Worm (Caenorhabditis elegans) whole organism, L4 larva: ENCODE data around the gene smoc-1.

Source experiments
- R02D3.7 ChIP-seq: fragments of 150-350 bp; sonication (generic microtip); optimal IDR thresholded peaks from 3 replicates; lab custom pipeline; 2014; ENCODE audit warnings: missing biosample characterization, missing genetic modification characterization
- ZK546.5 ChIP-seq, 2 experiments: sonication (generic microtip); optimal IDR thresholded peaks; 2 replicates each; lab custom pipeline; 2017; ENCODE audit warnings: missing biosample characterization in 2 of 2, missing genetic modification characterization in 2 of 2
- arid-1 ChIP-seq: fragments of 200-800 bp; sonication (Bioruptor generic); conservative IDR thresholded peaks from 2 replicates; pipeline ENCODE4 v1.3.6; 2022; ENCODE audit warnings: missing genetic modification reagents, missing genetic modification characterization, missing compliant biosample characterization
- ceh-20 ChIP-seq: fragments of 200-800 bp; sonication (Bioruptor generic); IDR thresholded peaks from 2 replicates; pipeline ENCODE4 v1.3.6; 2022; ENCODE audit warnings: missing genetic modification reagents, missing genetic modification characterization, missing compliant biosample characterization
- ces-1 ChIP-seq: fragments of 150-350 bp; sonication (generic microtip); optimal IDR thresholded peaks from 4 replicates; lab custom pipeline; 2014; ENCODE audit warnings: missing biosample characterization, missing genetic modification reagents, missing genetic modification characterization
- dmd-6 ChIP-seq: fragments of 200-800 bp; sonication (Bioruptor generic); IDR thresholded peaks from 2 replicates; pipeline ENCODE4 v1.3.6; 2022; ENCODE audit warnings: missing genetic modification reagents, missing genetic modification characterization, missing compliant biosample characterization
- lin-15B ChIP-seq: fragments of 150-350 bp; sonication (generic microtip); optimal IDR thresholded peaks from 3 replicates; lab custom pipeline; 2014; ENCODE audit warnings: missing biosample characterization, missing genetic modification characterization
- lin-39 ChIP-seq: fragments of 150-350 bp; optimal IDR thresholded peaks from 2 replicates; lab custom pipeline; 2014; ENCODE audit warnings: missing biosample characterization, missing genetic modification reagents, missing genetic modification characterization
- nhr-25 ChIP-seq: sonication (generic microtip); optimal IDR thresholded peaks from 2 replicates; lab custom pipeline; 2017; ENCODE audit warnings: missing genetic modification characterization, mild to moderate bottlenecking, missing compliant biosample characterization, antibody characterized with exemption, moderate library complexity, borderline replicate concordance; ENCODE audit not compliant: insufficient read depth
- nhr-48 ChIP-seq: sonication (generic microtip); optimal IDR thresholded peaks from 2 replicates; lab custom pipeline; 2016; ENCODE audit warnings: mild to moderate bottlenecking, missing genetic modification characterization, missing compliant biosample characterization
- nhr-77 ChIP-seq: fragments of 150-350 bp; optimal IDR thresholded peaks from 2 replicates; lab custom pipeline; 2014; ENCODE audit warnings: missing biosample characterization, missing genetic modification characterization
- pha-4 ChIP-seq, 2 experiments: fragments of 150-350 bp in 1 of 2; fragments of 200-800 bp in 1 of 2; sonication (Bioruptor generic) in 1 of 2; IDR thresholded peaks in 1 of 2; optimal IDR thresholded peaks in 1 of 2; 2 replicates each; pipeline versions ENCODE4 v1.3.6 to Lab custom; 2014 to 2022; ENCODE audit warnings: missing genetic modification characterization in 2 of 2, missing genetic modification reagents in 2 of 2, missing biosample characterization in 1 of 2, missing compliant biosample characterization in 1 of 2
- pqm-1 ChIP-seq: sonication (generic microtip); optimal IDR thresholded peaks from 2 replicates; lab custom pipeline; 2017; ENCODE audit warnings: missing biosample characterization, missing genetic modification characterization
- zfp-2 ChIP-seq: sonication (generic microtip); optimal IDR thresholded peaks from 2 replicates; lab custom pipeline; 2016; ENCODE audit warnings: mild to moderate bottlenecking, missing genetic modification characterization, missing compliant biosample characterization

- TF ChIP-seq R02D3.7 (tag; lab: Kevin White, UChicago) (no peak), nhr-48 (no peak), pqm-1 (tag; lab: Kevin White, UChicago) (no peak), nhr-25 (no peak), ZK546.5 (tag; optimal IDR thresholded peaks at IDR 0.05; lab: Kevin White, UChicago) (no peak), ces-1 (GFP tag; lab: Kevin White, UChicago) (no peak), zfp-2 (tag; lab: Kevin White, UChicago) (no peak), pha-4 (GFP tag; IDR thresholded peaks at IDR 0.05; lab: Robert Waterston, UW) (no peak), pha-4 (tag; optimal IDR thresholded peaks at IDR 0.05; lab: Kevin White, UChicago) (no peak), lin-39 (no peak), lin-15B (no peak), nhr-77 (no peak), dmd-6 (GFP tag; lab: Robert Waterston, UW) (no peak), arid-1 (GFP tag; lab: Robert Waterston, UW) (no peak), ceh-20 (no peak)
Observed at ce11 chrV:11767028-11767427, 9.6 kb downstream of the smoc-1 start, which contains the start of gene sel-11.
